Worm (Caenorhabditis elegans): Measurements from ENCODE around the gene F07G11.3.

DNA sequence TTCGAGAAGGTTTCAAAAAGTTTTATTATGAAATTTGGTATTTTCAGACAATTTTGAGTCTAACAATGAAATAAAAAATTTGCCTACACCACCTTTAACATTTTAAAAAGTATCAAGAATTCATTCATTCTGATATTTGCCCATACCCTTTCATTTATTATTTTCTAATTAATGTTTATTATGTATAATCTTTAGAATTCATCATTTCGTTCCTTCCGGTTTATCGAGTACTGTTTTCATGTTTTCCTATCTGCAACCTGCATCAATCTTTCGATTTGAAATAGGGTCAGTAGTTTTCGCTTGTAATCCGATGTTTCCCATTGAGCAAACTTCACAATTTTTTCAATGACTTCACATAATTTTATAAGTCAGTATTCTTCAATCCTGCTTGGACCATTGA, 29.2 kb upstream of the F07G11.3 start, which contains the start of gene C13A2.6:
- TF ChIP-seq T22C8.4 (GFP tag; IDR thresholded peaks at IDR 0.05) (no peak), flt-1 (GFP tag; IDR thresholded peaks at IDR 0.05) (no peak), ztf-23 (GFP tag; IDR thresholded peaks at IDR 0.05) (no peak), klf-2 (GFP tag; conservative IDR thresholded peaks at IDR 0.05) (no peak), tab-1 (GFP tag; IDR thresholded peaks at IDR 0.05) (no peak), ztf-29 (GFP tag; IDR thresholded peaks at IDR 0.05) (no peak), ref-1 (GFP tag; conservative IDR thresholded peaks at IDR 0.05) (no peak), cog-1 (tag; optimal IDR thresholded peaks at IDR 0.05) (no peak)

All from whole organism, midembryonic.